Fruit fly (Drosophila melanogaster) whole organism, embryonic: Measurements from ENCODE around the gene CG31100.
A peak's percentile ranks its signal among the peaks of the same experiment; 100 is the strongest.

Source experiments
- CG10654 ChIP-seq: fragments of 200-800 bp; sonication (Bioruptor generic); optimal IDR thresholded peaks from 2 replicates; lab custom pipeline; 2016; ENCODE audit warnings: missing biosample characterization, missing genetic modification characterization
- CG11093 ChIP-seq: fragments of 200-800 bp; sonication (Bioruptor generic); IDR thresholded peaks from 3 replicates; pipeline ENCODE4 v1.3.6; 2022; ENCODE audit warnings: missing biosample characterization, missing genetic modification characterization
- CG11247 ChIP-seq: fragments of 200-800 bp; sonication (Bioruptor generic); IDR thresholded peaks from 2 replicates; pipeline ENCODE4 v1.3.6; 2022; ENCODE audit warnings: missing biosample characterization, missing genetic modification characterization
- CG12071 ChIP-seq: fragments of 200-800 bp; sonication (Bioruptor generic); optimal IDR thresholded peaks from 3 replicates; lab custom pipeline; 2018; ENCODE audit warnings: missing biosample characterization, mild to moderate bottlenecking, missing genetic modification characterization
- CG13296 ChIP-seq: fragments of 200-800 bp; sonication (Bioruptor generic); optimal IDR thresholded peaks from 3 replicates; lab custom pipeline; 2018; ENCODE audit warnings: missing biosample characterization, mild to moderate bottlenecking, missing genetic modification characterization
- CG14050 ChIP-seq: fragments of 200-800 bp; sonication (Bioruptor generic); IDR thresholded peaks from 3 replicates; pipeline ENCODE4 v1.3.6; 2022; ENCODE audit warnings: missing biosample characterization, missing genetic modification characterization
- CG14441 ChIP-seq: fragments of 200-800 bp; sonication (Bioruptor generic); IDR thresholded peaks from 2 replicates; pipeline ENCODE4 v1.3.6; 2022; ENCODE audit warnings: missing biosample characterization, missing genetic modification characterization
- CG14667 ChIP-seq: fragments of 200-800 bp; sonication (Bioruptor generic); IDR thresholded peaks from 2 replicates; pipeline ENCODE4 v1.3.6; 2022; ENCODE audit warnings: missing biosample characterization, missing genetic modification characterization
- CG14860 ChIP-seq: fragments of 200-800 bp; sonication (Bioruptor generic); IDR thresholded peaks from 3 replicates; pipeline ENCODE4 v1.3.6; 2022; ENCODE audit warnings: missing biosample characterization, missing genetic modification characterization; ENCODE audit not compliant: partially characterized antibody
- CG15269 ChIP-seq: fragments of 200-800 bp; sonication (Bioruptor generic); optimal IDR thresholded peaks from 2 replicates; lab custom pipeline; 2018; ENCODE audit warnings: missing biosample characterization, mild to moderate bottlenecking, missing genetic modification characterization, moderate library complexity
- CG15479 ChIP-seq: fragments of 200-800 bp; sonication (Bioruptor generic); optimal IDR thresholded peaks from 3 replicates; lab custom pipeline; 2019; ENCODE audit warnings: missing biosample characterization, mild to moderate bottlenecking, missing genetic modification characterization, moderate library complexity
- CG2202 ChIP-seq: fragments of 200-800 bp; sonication (Bioruptor generic); optimal IDR thresholded peaks from 2 replicates; lab custom pipeline; 2018; ENCODE audit warnings: missing biosample characterization, mild to moderate bottlenecking, missing genetic modification characterization
- CG2875 ChIP-seq: fragments of 200-800 bp; sonication (Bioruptor generic); optimal IDR thresholded peaks from 2 replicates; lab custom pipeline; 2017; ENCODE audit warnings: missing biosample characterization, mild to moderate bottlenecking, missing genetic modification characterization, missing genetic modification reagents
- CG31365 ChIP-seq: fragments of 200-800 bp; sonication (Bioruptor generic); optimal IDR thresholded peaks from 2 replicates; lab custom pipeline; 2018; ENCODE audit warnings: missing biosample characterization, mild to moderate bottlenecking, missing genetic modification characterization
- CG33213 ChIP-seq: fragments of 200-800 bp; sonication (Bioruptor generic); optimal IDR thresholded peaks from 3 replicates; lab custom pipeline; 2016; ENCODE audit warnings: missing biosample characterization, missing genetic modification characterization
- CG4617 ChIP-seq: fragments of 200-800 bp; sonication (Bioruptor generic); optimal IDR thresholded peaks from 3 replicates; lab custom pipeline; 2016; ENCODE audit warnings: missing biosample characterization, missing genetic modification characterization, borderline replicate concordance
- CG5180 ChIP-seq: fragments of 200-800 bp; sonication (Bioruptor generic); optimal IDR thresholded peaks from 3 replicates; lab custom pipeline; 2017; ENCODE audit warnings: missing biosample characterization, missing genetic modification characterization, mild to moderate bottlenecking, moderate library complexity, missing genetic modification reagents
- CG6813 ChIP-seq: fragments of 200-800 bp; sonication (Bioruptor generic); optimal IDR thresholded peaks from 2 replicates; lab custom pipeline; 2017; ENCODE audit warnings: missing biosample characterization, missing genetic modification characterization, mild to moderate bottlenecking, moderate library complexity, missing genetic modification reagents
- CG7556 ChIP-seq: fragments of 200-800 bp; sonication (Bioruptor generic); optimal IDR thresholded peaks from 2 replicates; lab custom pipeline; 2017; ENCODE audit warnings: missing biosample characterization, mild to moderate bottlenecking, missing genetic modification characterization
- CG8290 ChIP-seq, 3 experiments: fragments of 200-800 bp; sonication (Bioruptor generic); optimal IDR thresholded peaks; 2 replicates each; lab custom pipeline; 2016 to 2019; ENCODE audit warnings: missing biosample characterization in 3 of 3, missing genetic modification characterization in 3 of 3, mild to moderate bottlenecking in 2 of 3, moderate library complexity in 1 of 3
- CG9797 ChIP-seq: fragments of 200-800 bp; sonication (Bioruptor generic); optimal IDR thresholded peaks from 3 replicates; lab custom pipeline; 2018; ENCODE audit warnings: missing biosample characterization, mild to moderate bottlenecking, missing genetic modification characterization
- Dfd ChIP-seq, 2 experiments: fragments of >200 bp; optimal IDR thresholded peaks; 2 replicates each; lab custom pipeline; 2017; ENCODE audit warnings: missing biosample characterization in 2 of 2, missing genetic modification characterization in 2 of 2
- Drgx ChIP-seq: fragments of 200-800 bp; sonication (Bioruptor generic); IDR thresholded peaks from 2 replicates; pipeline ENCODE4 v1.3.6; 2022; ENCODE audit warnings: missing biosample characterization, missing genetic modification characterization
- Ets65A ChIP-seq: fragments of 200-800 bp; sonication (Bioruptor generic); peaks from one replicate; lab custom pipeline; 2016; ENCODE audit warnings: missing biosample characterization, missing genetic modification characterization
- H15 ChIP-seq: fragments of 200-800 bp; sonication (Bioruptor generic); IDR thresholded peaks from 3 replicates; pipeline ENCODE4 v1.3.6; 2022; ENCODE audit warnings: missing biosample characterization, missing genetic modification characterization
- Hr78 ChIP-seq, 2 experiments: fragments of 200-800 bp in 1 of 2; fragments of >200 bp in 1 of 2; sonication (Bioruptor generic) in 1 of 2; optimal IDR thresholded peaks; 2 replicates each; lab custom pipeline; 2017 to 2019; ENCODE audit warnings: missing biosample characterization in 2 of 2, missing genetic modification characterization in 2 of 2, mild to moderate bottlenecking in 1 of 2, moderate library complexity in 1 of 2
- Mrtf ChIP-seq: fragments of 200-800 bp; sonication (Bioruptor generic); IDR thresholded peaks from 3 replicates; pipeline ENCODE4 v1.3.6; 2022; ENCODE audit warnings: missing biosample characterization, missing genetic modification characterization
- Nf-YC ChIP-seq: fragments of 200-800 bp; optimal IDR thresholded peaks from 3 replicates; lab custom pipeline; 2019; ENCODE audit warnings: missing biosample characterization, mild to moderate bottlenecking, missing genetic modification characterization, moderate library complexity
- al ChIP-seq: fragments of 200-800 bp; sonication (Bioruptor generic); IDR thresholded peaks from 2 replicates; pipeline ENCODE4 v1.3.6; 2022; ENCODE audit warnings: missing biosample characterization, missing genetic modification characterization
- ase ChIP-seq: fragments of 200-800 bp; sonication (Bioruptor generic); IDR thresholded peaks from 3 replicates; pipeline ENCODE4 v1.3.6; 2022; ENCODE audit warnings: missing biosample characterization, missing genetic modification characterization
- dysf ChIP-seq: fragments of 200-800 bp; sonication (Bioruptor generic); IDR thresholded peaks from 3 replicates; pipeline ENCODE4 v1.3.6; 2022; ENCODE audit warnings: missing biosample characterization, missing genetic modification characterization
- ems ChIP-seq: fragments of 200-800 bp; sonication (Bioruptor generic); optimal IDR thresholded peaks from 3 replicates; lab custom pipeline; 2016; ENCODE audit warnings: missing biosample characterization, missing genetic modification characterization
- gem ChIP-seq: fragments of 200-800 bp; sonication (Bioruptor generic); optimal IDR thresholded peaks from 2 replicates; lab custom pipeline; 2019; ENCODE audit warnings: missing biosample characterization, mild to moderate bottlenecking, missing genetic modification characterization, moderate library complexity
- grau ChIP-seq: fragments of 200-800 bp; optimal IDR thresholded peaks from 3 replicates; lab custom pipeline; 2019; ENCODE audit warnings: missing biosample characterization, mild to moderate bottlenecking, missing genetic modification characterization, moderate library complexity
- jigr1 ChIP-seq: fragments of 200-800 bp; sonication (Bioruptor generic); IDR thresholded peaks from 3 replicates; pipeline ENCODE4 v1.3.6; 2022; ENCODE audit warnings: missing biosample characterization, missing genetic modification characterization
- lov ChIP-seq, 2 experiments: fragments of 200-800 bp in 1 of 2; fragments of >200 bp in 1 of 2; sonication (Bioruptor generic) in 1 of 2; IDR thresholded peaks in 1 of 2; optimal IDR thresholded peaks in 1 of 2; 2 replicates in 1 of 2; 3 replicates in 1 of 2; pipeline versions ENCODE4 v1.3.6 to Lab custom; 2017 to 2022; ENCODE audit warnings: missing biosample characterization in 1 of 2, missing genetic modification characterization in 1 of 2
- pan ChIP-seq, 4 experiments: fragments of >200 bp in 3 of 4; fragments of 200-800 bp in 1 of 4; sonication (Bioruptor generic) in 1 of 4; optimal IDR thresholded peaks in 3 of 4; IDR thresholded peaks in 1 of 4; 2 replicates each; pipeline versions ENCODE4 v1.3.6 to Lab custom; 2017 to 2022; ENCODE audit warnings: missing biosample characterization in 2 of 4, missing genetic modification characterization in 2 of 4, mixed read lengths in 1 of 4
- prd ChIP-seq, 3 experiments: fragments of >200 bp in 2 of 3; fragments of 200-800 bp in 1 of 3; sonication (Bioruptor generic) in 1 of 3; optimal IDR thresholded peaks in 2 of 3; IDR thresholded peaks in 1 of 3; 2 replicates in 2 of 3; 3 replicates in 1 of 3; pipeline versions ENCODE4 v1.3.6 to Lab custom; 2017 to 2022; ENCODE audit warnings: missing biosample characterization in 1 of 3, missing genetic modification characterization in 1 of 3
- pros ChIP-seq: fragments of 200-800 bp; sonication (Bioruptor generic); optimal IDR thresholded peaks from 3 replicates; lab custom pipeline; 2019; ENCODE audit warnings: missing biosample characterization, mild to moderate bottlenecking, missing genetic modification characterization, moderate library complexity
- salm ChIP-seq: fragments of 200-800 bp; sonication (Bioruptor generic); optimal IDR thresholded peaks from 2 replicates; lab custom pipeline; 2018; ENCODE audit warnings: missing biosample characterization, mild to moderate bottlenecking, missing genetic modification characterization
- seq ChIP-seq: fragments of 200-800 bp; sonication (Bioruptor generic); IDR thresholded peaks from 2 replicates; pipeline ENCODE4 v1.3.6; 2022; ENCODE audit warnings: missing biosample characterization, missing genetic modification characterization
- slbo ChIP-seq: fragments of 200-800 bp; sonication (Bioruptor generic); IDR thresholded peaks from 2 replicates; pipeline ENCODE4 v1.3.6; 2022; ENCODE audit warnings: missing biosample characterization, missing genetic modification characterization
- trem ChIP-seq: fragments of 200-800 bp; optimal IDR thresholded peaks from 3 replicates; lab custom pipeline; 2019; ENCODE audit warnings: missing biosample characterization, mild to moderate bottlenecking, missing genetic modification characterization, moderate library complexity
- twi ChIP-seq: fragments of 200-800 bp; optimal IDR thresholded peaks from 2 replicates; lab custom pipeline; 2019; ENCODE audit warnings: missing biosample characterization, mild to moderate bottlenecking, missing genetic modification characterization, moderate library complexity
- unc-4 ChIP-seq: fragments of 200-800 bp; sonication (Bioruptor generic); IDR thresholded peaks from 2 replicates; pipeline ENCODE4 v1.3.6; 2022; ENCODE audit warnings: missing biosample characterization, missing genetic modification characterization; ENCODE audit not compliant: partially characterized antibody
- wek ChIP-seq: fragments of 200-800 bp; sonication (Bioruptor generic); optimal IDR thresholded peaks from 3 replicates; lab custom pipeline; 2018; ENCODE audit warnings: missing biosample characterization, mild to moderate bottlenecking, missing genetic modification characterization, moderate library complexity

Gene CG31100

DNA sequence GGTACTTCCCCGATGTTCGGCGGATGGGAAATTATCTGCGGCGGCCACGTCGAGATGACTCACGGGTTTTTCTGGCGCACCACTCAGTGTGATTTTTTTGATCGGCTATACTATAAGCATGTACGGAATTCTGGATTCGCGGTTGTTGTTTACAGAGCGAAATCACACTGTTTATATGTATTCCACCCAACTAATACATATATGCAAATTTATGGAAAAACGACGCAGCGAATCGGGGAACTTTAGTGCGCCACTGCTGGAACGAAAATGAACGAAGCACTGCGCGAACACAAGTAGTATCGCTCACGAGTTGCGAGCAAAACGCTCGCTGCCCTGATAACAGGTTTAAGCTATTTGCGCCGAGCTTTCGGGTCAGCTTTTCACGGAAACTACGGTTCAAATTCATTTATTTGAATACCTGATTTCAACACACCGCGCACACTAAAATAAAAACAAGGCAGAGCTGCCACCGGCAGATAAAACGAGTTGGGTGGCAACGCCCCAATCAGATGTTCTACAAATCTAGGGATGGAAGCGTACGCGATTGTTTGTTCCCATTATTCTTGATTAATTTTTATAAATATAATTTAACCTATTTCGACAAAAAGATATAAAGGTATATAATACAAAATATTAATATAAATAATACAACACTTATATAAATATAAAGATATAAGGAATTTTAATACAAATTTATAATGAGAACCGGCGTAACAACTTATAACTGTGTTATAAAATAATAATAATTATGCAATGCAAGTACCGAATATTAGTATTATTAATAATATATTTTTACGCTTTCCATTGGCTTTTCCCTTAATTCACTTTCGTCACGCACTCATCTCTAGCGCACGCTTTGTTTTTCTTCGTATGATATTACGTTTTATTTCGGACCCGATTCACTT is 44.4 kb upstream of the CG31100 start, which contains the start of gene Rel (continued):
- TF ChIP-seq CG14860 (GFP tag; lab: Robert Waterston, UW) (no peak), prd (optimal IDR thresholded peaks at IDR 0.05; lab: Kevin White, UChicago) (no peak), prd (GFP tag; IDR thresholded peaks at IDR 0.05; lab: Robert Waterston, UW) (no peak), CG12071 (GFP tag; lab: Kevin White, UChicago) (peak; percentile 59), twi (tag; lab: Kevin White, UChicago) (peak; percentile 66), trem (peak; percentile 77), CG14441 (GFP tag; lab: Robert Waterston, UW) (no peak), CG6813 (GFP tag; lab: Kevin White, UChicago) (peak; percentile 39), CG13296 (GFP tag; lab: Kevin White, UChicago) (peak; percentile 75), CG2202 (tag; lab: Kevin White, UChicago) (peak; percentile 2), H15 (GFP tag; lab: Robert Waterston, UW) (no peak), Drgx (GFP tag; lab: Robert Waterston, UW) (no peak), CG15479 (GFP tag; lab: Kevin White, UChicago) (no peak), Nf-YC (tag; lab: Kevin White, UChicago) (peak; percentile 73), pros (GFP tag; lab: Kevin White, UChicago) (no peak), lov (optimal IDR thresholded peaks at IDR 0.05; lab: Kevin White, UChicago) (no peak), lov (GFP tag; IDR thresholded peaks at IDR 0.05; lab: Robert Waterston, UW) (no peak), Dfd (GFP tag; optimal IDR thresholded peaks at IDR 0.05; lab: Kevin White, UChicago) (no peak), CG7556 (GFP tag; lab: Kevin White, UChicago) (peak; percentile 73), CG2875 (GFP tag; lab: Kevin White, UChicago) (peak; percentile 11), wek (GFP tag; lab: Kevin White, UChicago) (no peak), CG31365 (tag; lab: Kevin White, UChicago) (peak; percentile 11), al (GFP tag; lab: Robert Waterston, UW) (no peak), CG14050 (GFP tag; lab: Robert Waterston, UW) (no peak), jigr1 (GFP tag; lab: Robert Waterston, UW) (no peak), CG9797 (GFP tag; lab: Kevin White, UChicago) (peak; percentile 6), CG5180 (no peak), gem (tag; lab: Kevin White, UChicago) (peak; percentile 89), CG33213 (GFP tag; lab: Kevin White, UChicago) (peak; percentile 15), seq (GFP tag; lab: Robert Waterston, UW) (no peak), unc-4 (GFP tag; lab: Robert Waterston, UW) (no peak), CG11247 (GFP tag; lab: Robert Waterston, UW) (no peak), CG11093 (GFP tag; lab: Robert Waterston, UW) (no peak), Mrtf (GFP tag; lab: Robert Waterston, UW) (no peak), salm (tag; lab: Kevin White, UChicago) (peak; percentile 54), ase (no peak), CG8290 (GFP tag; optimal IDR thresholded peaks at IDR 0.05; lab: Kevin White, UChicago) (peak; percentile 39), CG8290 (tag; optimal IDR thresholded peaks at IDR 0.05; lab: Kevin White, UChicago) (peak in 1 of 2 experiments; percentile 68), CG14667 (GFP tag; lab: Robert Waterston, UW) (no peak), CG15269 (tag; lab: Kevin White, UChicago) (peak; percentile 78), CG4617 (GFP tag; lab: Kevin White, UChicago) (peak; percentile 29), grau (tag; lab: Kevin White, UChicago) (peak; percentile 85), dysf (GFP tag; lab: Robert Waterston, UW) (no peak), Hr78 (GFP tag; optimal IDR thresholded peaks at IDR 0.05; lab: Kevin White, UChicago) (peak in 1 of 2 experiments; percentile 34), ems (GFP tag; lab: Kevin White, UChicago) (no peak), slbo (GFP tag; lab: Robert Waterston, UW) (no peak), pan (optimal IDR thresholded peaks at IDR 0.05; lab: Kevin White, UChicago) (no peak), pan (GFP tag; optimal IDR thresholded peaks at IDR 0.05 in 1 of 2, IDR thresholded peaks at IDR 0.05 in 1 of 2) (no peak), Ets65A (GFP tag; lab: Kevin White, UChicago) (peak; percentile 83), CG10654 (GFP tag; lab: Kevin White, UChicago) (peak; percentile 50)
